Worm (Caenorhabditis elegans) whole organism, midembryonic: ENCODE results near the gene bckd-1A.

Experiments used
- T22C8.4 ChIP-seq: fragments of 200-800 bp; sonication (Bioruptor generic); IDR thresholded peaks from 2 replicates; pipeline ENCODE4 v1.3.6; 2022; ENCODE audit warnings: missing genetic modification characterization, missing compliant biosample characterization
- cog-1 ChIP-seq: sonication (generic microtip); optimal IDR thresholded peaks from 2 replicates; lab custom pipeline; 2016; ENCODE audit warnings: missing genetic modification characterization, missing compliant biosample characterization
- flt-1 ChIP-seq: fragments of 200-800 bp; sonication (Bioruptor generic); IDR thresholded peaks from 2 replicates; pipeline ENCODE4 v1.3.6; 2022; ENCODE audit warnings: missing genetic modification characterization, missing compliant biosample characterization
- klf-2 ChIP-seq: fragments of 200-800 bp; sonication (Bioruptor generic); conservative IDR thresholded peaks from 2 replicates; pipeline ENCODE4 v1.3.6; 2022; ENCODE audit warnings: missing genetic modification reagents, missing genetic modification characterization, missing compliant biosample characterization
- med-1 ChIP-seq: sonication (generic microtip); optimal IDR thresholded peaks from 2 replicates; lab custom pipeline; 2017; ENCODE audit warnings: missing genetic modification characterization, mild to moderate bottlenecking, missing compliant biosample characterization, antibody characterized with exemption, missing genetic modification reagents; ENCODE audit not compliant: insufficient read depth
- ref-1 ChIP-seq: fragments of 200-800 bp; sonication (Bioruptor generic); conservative IDR thresholded peaks from 2 replicates; pipeline ENCODE4 v1.3.6; 2022; ENCODE audit warnings: missing genetic modification reagents, missing genetic modification characterization, missing compliant biosample characterization
- tab-1 ChIP-seq: fragments of 200-800 bp; sonication (Bioruptor generic); IDR thresholded peaks from 2 replicates; pipeline ENCODE4 v1.3.6; 2022; ENCODE audit warnings: missing genetic modification characterization, missing compliant biosample characterization
- ztf-23 ChIP-seq: fragments of 200-800 bp; sonication (Bioruptor generic); IDR thresholded peaks from 2 replicates; pipeline ENCODE4 v1.3.6; 2022; ENCODE audit warnings: missing genetic modification reagents, missing genetic modification characterization, missing compliant biosample characterization
- ztf-29 ChIP-seq: fragments of 200-800 bp; sonication (Bioruptor generic); IDR thresholded peaks from 2 replicates; pipeline ENCODE4 v1.3.6; 2022; ENCODE audit warnings: missing genetic modification reagents, missing genetic modification characterization, missing compliant biosample characterization

The bckd-1A gene

ce11 chrIII:12918575-12918974 is 53.7 kb downstream of the bckd-1A start, which contains the start of gene Y37D8A.16:
Gene Y37D8A.16, minus strand, starts transcription at chrIII:12918675.
- TF ChIP-seq ref-1 (no peak), flt-1 (GFP tag; lab: Robert Waterston, UW) (no peak), ztf-29 (GFP tag; lab: Robert Waterston, UW) (no peak), ztf-23 (no peak), cog-1 (tag; lab: Kevin White, UChicago) (no peak), T22C8.4 (GFP tag; lab: Robert Waterston, UW) (no peak), klf-2 (GFP tag; lab: Robert Waterston, UW) (no peak), med-1 (no peak), tab-1 (no peak)
